Fruit fly (Drosophila melanogaster) whole organism, embryonic: ENCODE data around the gene ghi.

ENCODE experiments used
- BEAF-32 ChIP-seq: fragments of 200-800 bp; sonication (Bioruptor generic); optimal IDR thresholded peaks from 3 replicates; lab custom pipeline; 2017; ENCODE audit warnings: missing biosample characterization, missing genetic modification characterization, mild to moderate bottlenecking, moderate library complexity, missing genetic modification reagents
- CG12744 ChIP-seq: fragments of 200-800 bp; sonication (Bioruptor generic); optimal IDR thresholded peaks from 2 replicates; lab custom pipeline; 2016; ENCODE audit warnings: missing biosample characterization, missing genetic modification characterization
- Optix ChIP-seq: fragments of 200-800 bp; sonication (Bioruptor generic); IDR thresholded peaks from 3 replicates; pipeline ENCODE4 v1.3.6; 2022; ENCODE audit warnings: missing biosample characterization, missing genetic modification characterization
- Xbp1 ChIP-seq: fragments of 200-800 bp; sonication (Bioruptor generic); optimal IDR thresholded peaks from 3 replicates; lab custom pipeline; 2016; ENCODE audit warnings: missing biosample characterization, mild to moderate bottlenecking, missing genetic modification characterization
- slbo ChIP-seq: fragments of 200-800 bp; sonication (Bioruptor generic); IDR thresholded peaks from 2 replicates; pipeline ENCODE4 v1.3.6; 2022; ENCODE audit warnings: missing biosample characterization, missing genetic modification characterization

dm6 chr3L:9469079-9469478, 17.4 kb downstream of the ghi start:
- no peak for TF ChIP-seq CG12744 (GFP tag; lab: Kevin White, UChicago)
- no peak for TF ChIP-seq Xbp1 (GFP tag; lab: Kevin White, UChicago)
- no peak for TF ChIP-seq slbo (GFP tag; lab: Robert Waterston, UW)
- TF ChIP-seq BEAF-32 (GFP tag; lab: Kevin White, UChicago): no peak
- TF ChIP-seq Optix: no peak
